Worm (Caenorhabditis elegans) whole organism, early embryonic: ENCODE results near the gene mif-4.

Source experiments
- B0310.2 ChIP-seq: sonication (generic microtip); optimal IDR thresholded peaks from 2 replicates; lab custom pipeline; 2016; ENCODE audit warnings: mild to moderate bottlenecking, missing genetic modification characterization, missing compliant biosample characterization
- F13C5.2 ChIP-seq: sonication (generic microtip); optimal IDR thresholded peaks from 2 replicates; lab custom pipeline; 2017; ENCODE audit warnings: mild to moderate bottlenecking, missing genetic modification characterization, inconsistent platforms, missing compliant biosample characterization
- aly-1 ChIP-seq: sonication (generic microtip); optimal IDR thresholded peaks from 2 replicates; lab custom pipeline; 2016; ENCODE audit warnings: missing genetic modification characterization, missing compliant biosample characterization
- ama-1 ChIP-seq: fragments of 150-350 bp; optimal IDR thresholded peaks from 2 replicates; lab custom pipeline; 2014
- ceh-13 ChIP-seq: fragments of 200-800 bp; sonication (Bioruptor generic); optimal IDR thresholded peaks from 2 replicates; lab custom pipeline; 2018; ENCODE audit warnings: mild to moderate bottlenecking, missing genetic modification characterization, missing compliant biosample characterization
- ceh-36 ChIP-seq: sonication (generic microtip); optimal IDR thresholded peaks from 2 replicates; lab custom pipeline; 2016; ENCODE audit warnings: missing genetic modification characterization, inconsistent platforms, missing compliant biosample characterization
- ets-7 ChIP-seq: sonication (generic microtip); optimal IDR thresholded peaks from 2 replicates; lab custom pipeline; 2016; ENCODE audit warnings: missing genotype, missing genetic modification characterization, missing compliant biosample characterization
- flt-1 ChIP-seq: fragments of 200-800 bp; sonication (Bioruptor generic); IDR thresholded peaks from 2 replicates; pipeline ENCODE4 v1.3.6; 2022; ENCODE audit warnings: missing genetic modification characterization, missing compliant biosample characterization
- hmbx-1 ChIP-seq: sonication (generic microtip); optimal IDR thresholded peaks from 2 replicates; lab custom pipeline; 2016; ENCODE audit warnings: mild to moderate bottlenecking, missing genetic modification characterization, missing compliant biosample characterization
- hmg-4 ChIP-seq: fragments of 200-800 bp; sonication (Bioruptor generic); optimal IDR thresholded peaks from 2 replicates; lab custom pipeline; 2018; ENCODE audit warnings: mild to moderate bottlenecking, missing genetic modification characterization, missing compliant biosample characterization
- hnd-1 ChIP-seq: sonication (generic microtip); optimal IDR thresholded peaks from 2 replicates; lab custom pipeline; 2016; ENCODE audit warnings: missing genetic modification characterization, missing compliant biosample characterization
- pes-1 ChIP-seq: fragments of 200-800 bp; sonication (Bioruptor generic); IDR thresholded peaks from 2 replicates; pipeline ENCODE4 v1.3.6; 2022; ENCODE audit warnings: missing genetic modification reagents, missing genetic modification characterization, missing compliant biosample characterization
- scrt-1 ChIP-seq: fragments of 200-800 bp; sonication (Bioruptor generic); IDR thresholded peaks from 2 replicates; pipeline ENCODE4 v1.3.6; 2022; ENCODE audit warnings: missing genetic modification characterization, missing compliant biosample characterization
- sea-1 ChIP-seq: fragments of 200-800 bp; sonication (Bioruptor generic); conservative IDR thresholded peaks from 2 replicates; pipeline ENCODE4 v1.3.6; 2022; ENCODE audit warnings: missing genetic modification characterization, missing compliant biosample characterization
- tbx-11 ChIP-seq: fragments of 200-800 bp; sonication (Bioruptor generic); IDR thresholded peaks from 2 replicates; pipeline ENCODE4 v1.3.6; 2022; ENCODE audit warnings: missing genetic modification characterization, missing compliant biosample characterization
- tbx-37 ChIP-seq: fragments of 200-800 bp; sonication (Bioruptor generic); conservative IDR thresholded peaks from 2 replicates; pipeline ENCODE4 v1.3.6; 2022; ENCODE audit warnings: missing genetic modification reagents, missing genetic modification characterization, missing compliant biosample characterization
- tra-4 ChIP-seq: sonication (generic microtip); optimal IDR thresholded peaks from 2 replicates; lab custom pipeline; 2017; ENCODE audit warnings: missing genetic modification characterization, missing compliant biosample characterization

mif-4 gene

DNA sequence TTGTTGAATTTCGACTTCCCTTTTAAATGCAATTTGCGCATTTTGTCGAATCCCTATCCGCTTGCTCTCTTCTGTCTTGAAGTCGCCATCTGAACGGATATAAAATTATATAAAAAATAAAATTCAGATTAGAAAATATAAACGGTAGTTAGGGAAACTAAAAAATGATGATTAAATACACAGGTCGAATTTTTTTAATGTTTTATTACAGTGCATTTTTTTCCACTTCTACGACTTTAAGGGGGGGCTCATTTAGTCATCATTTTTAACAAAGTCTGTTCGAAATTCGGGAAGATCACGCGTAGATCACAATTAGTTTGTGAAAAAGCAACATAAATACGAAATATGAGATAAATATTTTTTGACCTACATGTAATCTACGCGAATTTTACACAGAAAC, 7.1 kb upstream of the mif-4 start, which contains the start of gene Y73B6BL.14:
Gene Y73B6BL.14, minus strand, starts transcription at position 101 of the 400 bp plus-strand sequence.
- TF ChIP-seq B0310.2 (no peak), tbx-11 (GFP tag; lab: Robert Waterston, UW) (no peak), hnd-1 (tag; lab: Kevin White, UChicago) (no peak), sea-1 (GFP tag; lab: Robert Waterston, UW) (no peak), flt-1 (GFP tag; lab: Robert Waterston, UW) (no peak), ceh-13 (GFP tag; lab: Kevin White, UChicago) (no peak), tbx-37 (GFP tag; lab: Robert Waterston, UW) (no peak), F13C5.2 (tag; lab: Kevin White, UChicago) (no peak), hmg-4 (GFP tag; lab: Kevin White, UChicago) (no peak), ama-1 (lab: Kevin White, UChicago) (no peak), aly-1 (tag; lab: Kevin White, UChicago) (no peak), ets-7 (no peak), tra-4 (no peak), ceh-36 (tag; lab: Kevin White, UChicago) (no peak), hmbx-1 (tag; lab: Kevin White, UChicago) (no peak), pes-1 (no peak), scrt-1 (no peak)

DNA sequence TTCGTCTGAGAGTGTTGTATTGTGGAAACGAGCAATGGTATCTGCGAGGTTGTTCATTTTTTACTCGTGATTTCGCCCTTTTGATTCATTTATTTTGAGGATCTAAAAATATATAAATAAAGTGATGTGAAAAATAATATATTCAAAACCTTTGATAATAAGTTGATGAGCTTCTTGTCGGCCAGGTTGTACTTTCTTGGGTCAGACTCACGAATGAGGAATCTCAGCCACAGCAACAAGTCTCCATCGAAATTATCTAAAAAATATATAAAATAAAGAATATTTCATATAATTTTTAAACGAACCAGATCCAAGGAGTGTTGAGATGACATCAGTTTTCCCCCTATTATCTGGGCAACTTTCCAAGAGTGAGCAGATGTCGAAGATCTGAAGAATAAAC, 6.6 kb upstream of the mif-4 start, which contains the start of gene Y73B6BL.288:
Gene Y73B6BL.288, minus strand, starts transcription at position 101 of the 400 bp plus-strand sequence.
- TF ChIP-seq scrt-1, result no peak
- no peak for TF ChIP-seq tbx-37 (GFP tag; lab: Robert Waterston, UW)
- no peak for TF ChIP-seq hmbx-1 (tag; lab: Kevin White, UChicago)
- TF ChIP-seq pes-1, result no peak
- no peak for TF ChIP-seq tra-4
- no peak for TF ChIP-seq hmg-4 (GFP tag; lab: Kevin White, UChicago)
- no peak for TF ChIP-seq F13C5.2 (tag; lab: Kevin White, UChicago)
- TF ChIP-seq flt-1 (GFP tag; lab: Robert Waterston, UW), result no peak
- TF ChIP-seq ama-1 (lab: Kevin White, UChicago), result no peak
- TF ChIP-seq tbx-11 (GFP tag; lab: Robert Waterston, UW), result no peak
- TF ChIP-seq aly-1 (tag; lab: Kevin White, UChicago), result no peak
- no peak for TF ChIP-seq B0310.2

DNA sequence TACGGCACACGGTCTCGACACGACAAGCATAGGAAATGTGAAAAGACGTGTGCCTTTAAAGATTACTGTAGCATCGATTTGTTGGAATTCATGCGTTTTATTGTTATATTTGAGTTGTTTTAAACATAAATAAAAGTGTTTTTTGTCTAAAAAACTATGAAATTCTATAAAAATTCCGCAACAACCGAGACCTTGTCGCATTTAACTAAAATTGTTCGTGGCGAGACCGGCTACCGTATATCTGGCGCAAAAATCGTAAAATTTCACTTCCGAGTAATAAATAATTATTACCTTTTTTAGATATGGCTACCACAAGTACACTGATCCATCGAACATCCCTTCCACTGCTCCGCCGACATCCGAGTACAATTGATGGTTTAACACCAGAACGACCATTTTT, 1.6 kb upstream of the mif-4 start, which contains the start of gene ipla-6:
Gene ipla-6, plus strand, starts transcription at position 301 of the 400 bp plus-strand sequence.
- TF ChIP-seq tbx-11 (GFP tag; lab: Robert Waterston, UW), result no peak
- no peak for TF ChIP-seq B0310.2

DNA sequence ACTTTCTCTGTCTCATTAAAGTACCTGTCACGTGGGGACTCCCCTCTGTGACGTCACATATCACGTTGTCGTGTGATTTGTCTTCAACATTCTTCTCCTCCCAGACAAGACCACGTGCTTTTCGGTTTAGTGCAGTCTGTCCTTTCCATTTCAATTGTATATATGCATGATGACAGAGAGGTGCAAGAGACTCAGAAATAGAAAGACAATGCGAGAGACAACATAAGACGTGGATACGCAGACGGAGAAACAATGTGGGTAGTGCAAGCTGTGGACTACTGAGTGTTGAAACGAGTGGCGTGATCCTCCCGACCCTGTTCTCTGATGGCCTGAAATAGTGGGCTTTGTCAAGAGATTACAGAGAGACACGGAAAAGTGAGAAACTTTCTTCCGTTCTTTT, 954 bp upstream of the mif-4 start:
- no peak for TF ChIP-seq F13C5.2 (tag; lab: Kevin White, UChicago)
- no peak for TF ChIP-seq hmg-4 (GFP tag; lab: Kevin White, UChicago)
- TF ChIP-seq hnd-1 (tag; lab: Kevin White, UChicago), result no peak
- TF ChIP-seq sea-1 (GFP tag; lab: Robert Waterston, UW), result no peak
- TF ChIP-seq ets-7, result no peak
- no peak for TF ChIP-seq flt-1 (GFP tag; lab: Robert Waterston, UW)
- TF ChIP-seq tbx-11 (GFP tag; lab: Robert Waterston, UW), result no peak
- TF ChIP-seq tra-4, result no peak
- no peak for TF ChIP-seq ceh-36 (tag; lab: Kevin White, UChicago)
- no peak for TF ChIP-seq hmbx-1 (tag; lab: Kevin White, UChicago)
- TF ChIP-seq B0310.2, result no peak
- no peak for TF ChIP-seq scrt-1
- no peak for TF ChIP-seq ceh-13 (GFP tag; lab: Kevin White, UChicago)
- no peak for TF ChIP-seq pes-1
- TF ChIP-seq aly-1 (tag; lab: Kevin White, UChicago), result no peak
- no peak for TF ChIP-seq tbx-37 (GFP tag; lab: Robert Waterston, UW)
- no peak for TF ChIP-seq ama-1 (lab: Kevin White, UChicago)

DNA sequence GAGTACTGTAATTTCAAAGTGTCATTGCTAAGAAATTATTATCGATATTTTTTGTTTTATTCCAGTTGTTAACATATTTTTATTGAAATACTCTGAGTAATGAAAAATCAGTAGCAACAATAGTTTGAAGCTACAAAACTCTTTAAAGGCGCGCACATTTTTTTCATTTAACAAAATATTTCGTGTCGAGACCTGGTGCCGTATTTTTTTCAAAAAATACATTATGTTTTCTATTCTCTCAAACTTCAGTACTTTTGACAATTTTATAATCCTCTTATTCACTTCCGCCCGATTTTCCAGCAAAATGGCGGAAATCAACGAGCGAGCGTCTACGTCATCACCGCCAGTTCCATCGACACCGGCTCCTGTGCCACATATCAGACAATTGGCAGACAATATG, 1.9 kb downstream of the mif-4 start, which contains the start of gene blos-2:
Gene blos-2, plus strand, starts transcription at position 301 of the 400 bp plus-strand sequence.
- TF ChIP-seq B0310.2, result no peak
- TF ChIP-seq hnd-1 (tag; lab: Kevin White, UChicago), result no peak
- TF ChIP-seq tbx-11 (GFP tag; lab: Robert Waterston, UW), result no peak

DNA sequence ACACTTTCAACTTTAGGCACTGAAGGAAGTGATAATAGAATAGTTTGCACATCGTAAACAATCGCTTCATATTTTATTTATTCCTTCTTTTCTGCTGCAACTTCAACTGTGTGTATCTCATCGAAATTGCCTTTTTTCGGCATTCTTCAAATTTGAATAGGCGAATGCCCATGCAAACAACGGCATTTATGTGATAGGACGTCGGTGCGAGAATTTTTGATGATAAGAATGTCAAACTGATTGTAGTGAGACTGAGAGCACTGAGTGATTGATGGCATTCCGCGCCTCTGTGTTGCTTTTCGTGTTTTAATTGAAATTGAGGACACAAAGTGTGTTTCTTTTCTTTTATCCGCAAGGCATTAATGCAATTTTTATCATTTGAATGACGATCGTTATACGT, 5.0 kb downstream of the mif-4 start:
- no peak for TF ChIP-seq ama-1 (lab: Kevin White, UChicago)
- no peak for TF ChIP-seq B0310.2
- TF ChIP-seq ceh-36 (tag; lab: Kevin White, UChicago), result no peak
- TF ChIP-seq aly-1 (tag; lab: Kevin White, UChicago), result no peak
- no peak for TF ChIP-seq pes-1
- no peak for TF ChIP-seq F13C5.2 (tag; lab: Kevin White, UChicago)

DNA sequence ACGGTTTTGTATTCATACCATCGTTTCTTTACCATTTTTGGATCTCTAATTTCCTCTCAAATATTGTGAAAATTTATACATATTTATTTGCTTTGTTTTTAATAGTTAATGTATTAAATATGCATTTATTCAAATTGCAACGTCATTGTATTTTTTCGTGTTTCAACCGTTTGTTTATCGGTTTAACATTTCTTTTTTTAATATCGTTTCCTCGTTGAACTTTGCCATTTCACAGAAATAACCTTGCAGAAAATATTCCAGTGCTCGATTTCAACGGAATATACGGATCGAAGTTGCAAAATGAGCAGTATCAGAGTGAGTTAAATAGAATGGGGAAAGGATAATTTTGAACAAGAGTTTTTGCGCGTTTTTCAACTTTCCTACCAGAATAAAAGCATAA, 6.5 kb downstream of the mif-4 start, which contains the start of gene seu-1:
Gene seu-1, plus strand, starts transcription at position 301 of the 400 bp plus-strand sequence.
- TF ChIP-seq hmbx-1 (tag; lab: Kevin White, UChicago), result no peak
- no peak for TF ChIP-seq hmg-4 (GFP tag; lab: Kevin White, UChicago)
- no peak for TF ChIP-seq hnd-1 (tag; lab: Kevin White, UChicago)
- TF ChIP-seq ceh-13 (GFP tag; lab: Kevin White, UChicago), result no peak
- no peak for TF ChIP-seq tbx-11 (GFP tag; lab: Robert Waterston, UW)
- no peak for TF ChIP-seq aly-1 (tag; lab: Kevin White, UChicago)
- TF ChIP-seq sea-1 (GFP tag; lab: Robert Waterston, UW), result no peak
- TF ChIP-seq ets-7, result no peak
- no peak for TF ChIP-seq pes-1
- TF ChIP-seq ceh-36 (tag; lab: Kevin White, UChicago), result no peak
- TF ChIP-seq scrt-1, result no peak
- TF ChIP-seq flt-1 (GFP tag; lab: Robert Waterston, UW), result no peak
- no peak for TF ChIP-seq F13C5.2 (tag; lab: Kevin White, UChicago)
- TF ChIP-seq tbx-37 (GFP tag; lab: Robert Waterston, UW), result no peak
- TF ChIP-seq ama-1 (lab: Kevin White, UChicago), result no peak
- no peak for TF ChIP-seq tra-4
- no peak for TF ChIP-seq B0310.2
